Fruit fly (Drosophila melanogaster): ENCODE results near the gene Acbp2.

DNA sequence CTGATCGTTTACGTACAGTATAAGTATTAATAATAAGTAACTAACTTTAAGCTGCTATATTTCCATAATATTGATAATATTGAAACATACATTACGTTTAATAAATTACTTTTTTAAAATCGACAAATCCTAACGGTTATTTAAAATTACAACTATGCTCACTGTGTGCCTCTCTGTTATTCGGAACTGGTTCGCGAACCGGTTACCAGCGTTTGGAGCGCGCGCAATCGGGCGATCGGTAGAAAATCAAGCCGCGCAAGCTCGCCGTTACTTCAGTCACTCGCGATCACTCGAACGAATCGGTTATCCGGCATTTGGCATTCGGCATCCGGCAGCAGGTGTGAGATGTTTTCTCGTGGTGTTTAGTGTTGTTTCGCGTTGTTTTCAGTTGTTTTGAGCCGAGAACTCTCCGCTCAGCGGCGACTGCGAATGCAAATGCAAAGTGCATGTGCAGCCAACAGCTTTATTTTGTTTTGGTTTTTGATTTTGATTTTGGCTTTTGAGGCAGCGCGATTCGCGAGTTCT lies 37.1 kb upstream of the Acbp2 start, which contains the start of gene form3:
- TF ChIP-seq CTCF (optimal IDR thresholded peaks at IDR 0.05) (no peak), CG8478 (optimal IDR thresholded peaks at IDR 0.05) (no peak)
